Fruit fly (Drosophila melanogaster) whole organism, prepupa: ENCODE results near the gene shd.

Experiments
- CG10669 ChIP-seq: fragments of 200-800 bp; sonication (Bioruptor generic); optimal IDR thresholded peaks from 3 replicates; lab custom pipeline; 2018; ENCODE audit warnings: missing biosample characterization, mild to moderate bottlenecking, missing genetic modification characterization, moderate library complexity
- CG3032 ChIP-seq: fragments of 200-800 bp; optimal IDR thresholded peaks from 2 replicates; lab custom pipeline; 2019; ENCODE audit warnings: missing biosample characterization, mild to moderate bottlenecking, missing genetic modification characterization, moderate library complexity
- CG6276 ChIP-seq: fragments of 200-800 bp; sonication (Bioruptor generic); optimal IDR thresholded peaks from 2 replicates; lab custom pipeline; 2017; ENCODE audit warnings: missing biosample characterization, mild to moderate bottlenecking, missing genetic modification characterization
- CG8319 ChIP-seq: fragments of 200-800 bp; sonication (Bioruptor generic); optimal IDR thresholded peaks from 3 replicates; lab custom pipeline; 2016; ENCODE audit warnings: missing biosample characterization, missing genetic modification characterization
- OdsH ChIP-seq: fragments of 200-800 bp; sonication (Bioruptor generic); optimal IDR thresholded peaks from 3 replicates; lab custom pipeline; 2016; ENCODE audit warnings: missing biosample characterization, missing genetic modification characterization
- lz ChIP-seq: fragments of 200-800 bp; sonication (Bioruptor generic); optimal IDR thresholded peaks from 3 replicates; lab custom pipeline; 2016; ENCODE audit warnings: missing biosample characterization, missing genetic modification characterization

dm6 chr3L:14569620-14570537 lies 44.4 kb upstream of the shd start:
- no peak for TF ChIP-seq CG6276 (GFP tag; lab: Kevin White, UChicago)
- TF ChIP-seq OdsH = no peak
- no peak for TF ChIP-seq lz
- TF ChIP-seq CG3032 (tag; lab: Kevin White, UChicago) = no peak
- no peak for TF ChIP-seq CG8319 (GFP tag; lab: Kevin White, UChicago)
- no peak for TF ChIP-seq CG10669 (GFP tag; lab: Kevin White, UChicago)
